Fruit fly (Drosophila melanogaster) whole organism, embryonic: ENCODE data around the gene CG43800.

ENCODE experiments used
- Awh ChIP-seq: fragments of 200-800 bp; sonication (Bioruptor generic); IDR thresholded peaks from 2 replicates; pipeline ENCODE4, ENCODE4 v1.3.6; 2022; ENCODE audit warnings: missing biosample characterization, missing genetic modification characterization
- CG11085 ChIP-seq: fragments of 200-800 bp; sonication (Bioruptor generic); IDR thresholded peaks from 2 replicates; pipeline ENCODE4 v1.3.6; 2022; ENCODE audit warnings: missing biosample characterization, missing genetic modification characterization
- CG11723 ChIP-seq: fragments of 200-800 bp; sonication (Bioruptor generic); optimal IDR thresholded peaks from 2 replicates; lab custom pipeline; 2017; ENCODE audit warnings: missing biosample characterization, mild to moderate bottlenecking, missing genetic modification characterization
- CG1233 ChIP-seq: fragments of 200-800 bp; sonication (Bioruptor generic); optimal IDR thresholded peaks from 4 replicates; lab custom pipeline; 2018; ENCODE audit warnings: missing biosample characterization, mild to moderate bottlenecking, missing genetic modification characterization
- CG12659 ChIP-seq: fragments of 200-800 bp; sonication (Bioruptor generic); optimal IDR thresholded peaks from 3 replicates; lab custom pipeline; 2017; ENCODE audit warnings: mild to moderate bottlenecking, missing biosample characterization, missing genetic modification reagents, missing genetic modification characterization
- CG14441 ChIP-seq: fragments of 200-800 bp; sonication (Bioruptor generic); IDR thresholded peaks from 2 replicates; pipeline ENCODE4 v1.3.6; 2022; ENCODE audit warnings: missing biosample characterization, missing genetic modification characterization
- CG1647 ChIP-seq: fragments of 200-800 bp; sonication (Bioruptor generic); optimal IDR thresholded peaks from 3 replicates; lab custom pipeline; 2016; ENCODE audit warnings: missing biosample characterization, missing genetic modification characterization
- CG16813 ChIP-seq: fragments of 200-800 bp; sonication (Bioruptor generic); IDR thresholded peaks from 3 replicates; pipeline ENCODE4 v1.3.6; 2022; ENCODE audit warnings: missing biosample characterization, missing genetic modification characterization; ENCODE audit not compliant: partially characterized antibody
- CG16815 ChIP-seq: fragments of 200-800 bp; sonication (Bioruptor generic); optimal IDR thresholded peaks from 3 replicates; lab custom pipeline; 2017; ENCODE audit warnings: missing biosample characterization, mild to moderate bottlenecking, missing genetic modification characterization
- CG17186 ChIP-seq: fragments of 200-800 bp; sonication (Bioruptor generic); optimal IDR thresholded peaks from 3 replicates; lab custom pipeline; 2017; ENCODE audit warnings: missing biosample characterization, missing genetic modification reagents, missing genetic modification characterization
- CG17328 ChIP-seq: fragments of 200-800 bp; sonication (Bioruptor generic); IDR thresholded peaks from 2 replicates; pipeline ENCODE4 v1.3.6; 2022; ENCODE audit warnings: missing biosample characterization, missing genetic modification characterization
- CG2129 ChIP-seq: fragments of 200-800 bp; sonication (Bioruptor generic); IDR thresholded peaks from 2 replicates; pipeline ENCODE4 v1.3.6; 2022; ENCODE audit warnings: missing biosample characterization, missing genetic modification characterization; ENCODE audit not compliant: partially characterized antibody
- CG2678 ChIP-seq: fragments of 200-800 bp; sonication (Bioruptor generic); optimal IDR thresholded peaks from 3 replicates; lab custom pipeline; 2019; ENCODE audit warnings: missing biosample characterization, mild to moderate bottlenecking, missing genetic modification characterization, moderate library complexity
- CG30403 ChIP-seq: fragments of 200-800 bp; sonication (Bioruptor generic); optimal IDR thresholded peaks from 3 replicates; lab custom pipeline; 2016; ENCODE audit warnings: missing biosample characterization, missing genetic modification characterization
- CG34422 ChIP-seq: fragments of 200-800 bp; sonication (Bioruptor generic); IDR thresholded peaks from 3 replicates; pipeline ENCODE4 v1.3.6; 2022; ENCODE audit warnings: missing biosample characterization, missing genetic modification characterization
- CG3847 ChIP-seq: fragments of 200-800 bp; sonication (Bioruptor generic); IDR thresholded peaks from 2 replicates; pipeline ENCODE4 v1.3.6; 2022; ENCODE audit warnings: missing biosample characterization, missing genetic modification characterization
- CG6765 ChIP-seq: fragments of 200-800 bp; sonication (Bioruptor generic); optimal IDR thresholded peaks from 3 replicates; lab custom pipeline; 2017; ENCODE audit warnings: missing biosample characterization, mild to moderate bottlenecking, missing genetic modification characterization
- CG7987 ChIP-seq: fragments of 200-800 bp; sonication (Bioruptor generic); optimal IDR thresholded peaks from 2 replicates; lab custom pipeline; 2018; ENCODE audit warnings: missing biosample characterization, mild to moderate bottlenecking, missing genetic modification characterization, moderate library complexity
- CG8290 ChIP-seq, 3 experiments: fragments of 200-800 bp; sonication (Bioruptor generic); optimal IDR thresholded peaks; 2 replicates each; lab custom pipeline; 2016 to 2019; ENCODE audit warnings: missing biosample characterization in 3 of 3, missing genetic modification characterization in 3 of 3, mild to moderate bottlenecking in 2 of 3, moderate library complexity in 1 of 3
- D ChIP-seq, 2 experiments: fragments of 200-800 bp in 1 of 2; fragments of >200 bp in 1 of 2; sonication (Bioruptor generic) in 1 of 2; optimal IDR thresholded peaks; 2 replicates in 1 of 2; 3 replicates in 1 of 2; lab custom pipeline; 2017; ENCODE audit warnings: mild to moderate bottlenecking in 1 of 2, missing biosample characterization in 1 of 2, missing genetic modification characterization in 1 of 2, missing genetic modification reagents in 1 of 2
- NFAT ChIP-seq: fragments of 200-800 bp; sonication (Bioruptor generic); IDR thresholded peaks from 2 replicates; pipeline ENCODE4 v1.3.6; 2022; ENCODE audit warnings: missing biosample characterization, missing genetic modification characterization
- Neu2 ChIP-seq: fragments of 200-800 bp; sonication (Bioruptor generic); optimal IDR thresholded peaks from 3 replicates; lab custom pipeline; 2016; ENCODE audit warnings: missing biosample characterization, missing genetic modification characterization, borderline replicate concordance
- Nf-YC ChIP-seq: fragments of 200-800 bp; optimal IDR thresholded peaks from 3 replicates; lab custom pipeline; 2019; ENCODE audit warnings: missing biosample characterization, mild to moderate bottlenecking, missing genetic modification characterization, moderate library complexity
- NfI ChIP-seq: fragments of 200-800 bp; sonication (Bioruptor generic); optimal IDR thresholded peaks from 3 replicates; lab custom pipeline; 2018; ENCODE audit warnings: missing biosample characterization, mild to moderate bottlenecking, missing genetic modification characterization, moderate library complexity
- Pdp1 ChIP-seq, 2 experiments: fragments of 200-800 bp; sonication (Bioruptor generic); optimal IDR thresholded peaks; 3 replicates each; lab custom pipeline; 2016; ENCODE audit warnings: missing biosample characterization in 2 of 2, missing genetic modification characterization in 2 of 2, mild to moderate bottlenecking in 1 of 2, moderate library complexity in 1 of 2
- Rx ChIP-seq: fragments of 200-800 bp; sonication (Bioruptor generic); IDR thresholded peaks from 2 replicates; pipeline ENCODE4 v1.3.6; 2022; ENCODE audit warnings: missing biosample characterization, missing genetic modification characterization
- Sox100B ChIP-seq: fragments of 200-800 bp; sonication (Bioruptor generic); optimal IDR thresholded peaks from 3 replicates; lab custom pipeline; 2018; ENCODE audit warnings: missing biosample characterization, mild to moderate bottlenecking, missing genetic modification characterization
- Xrp1 ChIP-seq: fragments of 200-800 bp; sonication (Bioruptor generic); IDR thresholded peaks from 2 replicates; pipeline ENCODE4 v1.3.6; 2022; ENCODE audit warnings: missing biosample characterization, missing genetic modification characterization
- abd-A ChIP-seq: fragments of 200-800 bp; sonication (Bioruptor generic); optimal IDR thresholded peaks from 3 replicates; lab custom pipeline; 2019; ENCODE audit warnings: missing biosample characterization, mild to moderate bottlenecking, missing genetic modification characterization, moderate library complexity
- ara ChIP-seq: fragments of 200-800 bp; sonication (Bioruptor generic); IDR thresholded peaks from 2 replicates; pipeline ENCODE4 v1.3.6; 2022; ENCODE audit warnings: missing biosample characterization, missing genetic modification characterization
- bcd ChIP-seq: fragments of 200-800 bp; sonication (Bioruptor generic); optimal IDR thresholded peaks from 2 replicates; lab custom pipeline; 2017; ENCODE audit warnings: missing biosample characterization, mild to moderate bottlenecking, missing genetic modification characterization
- cg ChIP-seq: fragments of 200-800 bp; sonication (Bioruptor generic); optimal IDR thresholded peaks from 3 replicates; lab custom pipeline; 2019; ENCODE audit warnings: missing biosample characterization, mild to moderate bottlenecking, missing genetic modification characterization, moderate library complexity
- dati ChIP-seq: fragments of 200-800 bp; sonication (Bioruptor generic); IDR thresholded peaks from 2 replicates; pipeline ENCODE4 v1.3.6; 2022; ENCODE audit warnings: missing biosample characterization, missing genetic modification characterization
- dm ChIP-seq: fragments of 200-800 bp; sonication (Bioruptor generic); optimal IDR thresholded peaks from 3 replicates; lab custom pipeline; 2016; ENCODE audit warnings: missing biosample characterization, missing genetic modification characterization
- dysf ChIP-seq: fragments of 200-800 bp; sonication (Bioruptor generic); IDR thresholded peaks from 3 replicates; pipeline ENCODE4 v1.3.6; 2022; ENCODE audit warnings: missing biosample characterization, missing genetic modification characterization
- fd64A ChIP-seq: fragments of 200-800 bp; sonication (Bioruptor generic); optimal IDR thresholded peaks from 3 replicates; lab custom pipeline; 2018; ENCODE audit warnings: missing biosample characterization, mild to moderate bottlenecking, missing genetic modification characterization
- klu ChIP-seq: fragments of 200-800 bp; sonication (Bioruptor generic); IDR thresholded peaks from 2 replicates; pipeline ENCODE4 v1.3.6; 2022; ENCODE audit warnings: missing biosample characterization, missing genetic modification characterization
- lmd ChIP-seq: fragments of 200-800 bp; sonication (Bioruptor generic); IDR thresholded peaks from 2 replicates; pipeline ENCODE4 v1.3.6; 2022; ENCODE audit warnings: missing biosample characterization, missing genetic modification characterization
- onecut ChIP-seq: fragments of 200-800 bp; sonication (Bioruptor generic); IDR thresholded peaks from 2 replicates; pipeline ENCODE4 v1.3.6; 2022; ENCODE audit warnings: missing biosample characterization, missing genetic modification characterization
- peb ChIP-seq: fragments of 200-800 bp; sonication (Bioruptor generic); IDR thresholded peaks from 2 replicates; pipeline ENCODE4 v1.3.6; 2022; ENCODE audit warnings: missing biosample characterization, missing genetic modification characterization
- pita ChIP-seq: fragments of 200-800 bp; sonication (Bioruptor generic); optimal IDR thresholded peaks from 2 replicates; lab custom pipeline; 2017; ENCODE audit warnings: missing biosample characterization, mild to moderate bottlenecking, missing genetic modification characterization
- rib ChIP-seq: fragments of 200-800 bp; sonication (Bioruptor generic); IDR thresholded peaks from 2 replicates; pipeline ENCODE4 v1.3.6; 2022; ENCODE audit warnings: missing biosample characterization, missing genetic modification characterization
- row ChIP-seq: fragments of 200-800 bp; sonication (Bioruptor generic); IDR thresholded peaks from 3 replicates; pipeline ENCODE4 v1.3.6; 2022; ENCODE audit warnings: missing biosample characterization, missing genetic modification characterization
- so ChIP-seq: fragments of 200-800 bp; sonication (Bioruptor generic); IDR thresholded peaks from 3 replicates; pipeline ENCODE4 v1.3.6; 2022; ENCODE audit warnings: missing biosample characterization, missing genetic modification characterization
- stc ChIP-seq: fragments of 200-800 bp; sonication (Bioruptor generic); IDR thresholded peaks from 2 replicates; pipeline ENCODE4 v1.3.6; 2022; ENCODE audit warnings: missing biosample characterization, missing genetic modification characterization
- tio ChIP-seq: fragments of 200-800 bp; sonication (Bioruptor generic); optimal IDR thresholded peaks from 2 replicates; lab custom pipeline; 2017; ENCODE audit warnings: missing biosample characterization, missing genetic modification characterization, inconsistent platforms
- unpg ChIP-seq: fragments of 200-800 bp; sonication (Bioruptor generic); optimal IDR thresholded peaks from 3 replicates; lab custom pipeline; 2018; ENCODE audit warnings: missing biosample characterization, mild to moderate bottlenecking, missing genetic modification characterization, moderate library complexity
- wdn ChIP-seq: fragments of 200-800 bp; sonication (Bioruptor generic); IDR thresholded peaks from 2 replicates; pipeline ENCODE4 v1.3.6; 2022; ENCODE audit warnings: missing biosample characterization, missing genetic modification characterization
- wor ChIP-seq: fragments of 200-800 bp; sonication (Bioruptor generic); IDR thresholded peaks from 2 replicates; pipeline ENCODE4 v1.3.6; 2022; ENCODE audit warnings: missing biosample characterization, missing genetic modification characterization
- zf30C ChIP-seq: fragments of 200-800 bp; sonication (Bioruptor generic); optimal IDR thresholded peaks from 3 replicates; lab custom pipeline; 2018; ENCODE audit warnings: missing biosample characterization, mild to moderate bottlenecking, missing genetic modification characterization

CG43800 gene

dm6 chr2L:7281430-7281829, 48.8 kb upstream of the CG43800 start (continued):
- TF ChIP-seq zf30C (no peak), CG8290 (GFP tag; optimal IDR thresholded peaks at IDR 0.05; lab: Kevin White, UChicago) (peak; percentile 47), CG8290 (tag; optimal IDR thresholded peaks at IDR 0.05; lab: Kevin White, UChicago) (peak in 1 of 2 experiments; percentile 85), CG17186 (GFP tag; lab: Kevin White, UChicago) (no peak), unpg (GFP tag; lab: Kevin White, UChicago) (peak; percentile 59), bcd (GFP tag; lab: Kevin White, UChicago) (peak; percentile 62), Rx (GFP tag; lab: Robert Waterston, UW) (peak; percentile 43; the same call in 1 of the 2 replicates), row (GFP tag; lab: Robert Waterston, UW) (peak; percentile 16; the same call in 1 of the 3 replicates), CG16815 (GFP tag; lab: Kevin White, UChicago) (peak; percentile 51), CG12659 (peak; percentile 29), wdn (GFP tag; lab: Robert Waterston, UW) (no peak), Awh (GFP tag; lab: Robert Waterston, UW) (no peak), CG16813 (GFP tag; lab: Robert Waterston, UW) (peak; percentile 64), CG1647 (GFP tag; lab: Kevin White, UChicago) (peak; percentile 39), D (optimal IDR thresholded peaks at IDR 0.05; lab: Kevin White, UChicago) (no peak), D (GFP tag; optimal IDR thresholded peaks at IDR 0.05; lab: Kevin White, UChicago) (no peak), ara (no peak), Neu2 (GFP tag; lab: Kevin White, UChicago) (no peak), tio (peak; percentile 32), onecut (GFP tag; lab: Robert Waterston, UW) (peak; percentile 47), CG34422 (GFP tag; lab: Robert Waterston, UW) (peak; percentile 77), wor (GFP tag; lab: Robert Waterston, UW) (no peak; the same call in 1 of the 2 replicates), NfI (GFP tag; lab: Kevin White, UChicago) (peak; percentile 66), cg (no peak), Sox100B (GFP tag; lab: Kevin White, UChicago) (no peak), CG2129 (no peak), peb (GFP tag; lab: Robert Waterston, UW) (0 out of 2 replicates have a peak, but pooled peaks have one; percentile 39), klu (GFP tag; lab: Robert Waterston, UW) (no peak), CG17328 (GFP tag; lab: Robert Waterston, UW) (no peak), pita (GFP tag; lab: Kevin White, UChicago) (peak; percentile 91), Xrp1 (GFP tag; lab: Robert Waterston, UW) (peak; percentile 45; the same call in 1 of the 2 replicates), Pdp1 (GFP tag; optimal IDR thresholded peaks at IDR 0.05; lab: Kevin White, UChicago) (peak; percentile 67 to 78), lmd (GFP tag; lab: Robert Waterston, UW) (peak; percentile 73), fd64A (GFP tag; lab: Kevin White, UChicago) (no peak), CG6765 (GFP tag; lab: Kevin White, UChicago) (no peak), rib (GFP tag; lab: Robert Waterston, UW) (0 out of 2 replicates have a peak, but pooled peaks have one; percentile 13), CG11085 (GFP tag; lab: Robert Waterston, UW) (peak; percentile 76), so (GFP tag; lab: Robert Waterston, UW) (no peak), NFAT (GFP tag; lab: Robert Waterston, UW) (peak; percentile 78; the same call in 1 of the 2 replicates), stc (no peak), CG30403 (GFP tag; lab: Kevin White, UChicago) (peak; percentile 63), CG2678 (tag; lab: Kevin White, UChicago) (peak; percentile 35), CG7987 (GFP tag; lab: Kevin White, UChicago) (peak; percentile 41), CG11723 (GFP tag; lab: Kevin White, UChicago) (no peak), CG14441 (GFP tag; lab: Robert Waterston, UW) (peak; percentile 57), CG1233 (GFP tag; lab: Kevin White, UChicago) (no peak), abd-A (tag; lab: Kevin White, UChicago) (no peak), Nf-YC (tag; lab: Kevin White, UChicago) (peak; percentile 43), dysf (peak; percentile 73), CG3847 (GFP tag; lab: Robert Waterston, UW) (peak; percentile 62), dati (GFP tag; lab: Robert Waterston, UW) (no peak), dm (GFP tag; lab: Kevin White, UChicago) (no peak)
